Worm (Caenorhabditis elegans): ENCODE data around the gene cox-5A.

- TF ChIP-seq ahr-1 (tag; optimal IDR thresholded peaks at IDR 0.05) (no peak), nhr-11 (tag; optimal IDR thresholded peaks at IDR 0.05) (no peak), Y22D7AL.16 (tag; optimal IDR thresholded peaks at IDR 0.05) (no peak), zip-5 (tag; optimal IDR thresholded peaks at IDR 0.05) (no peak), elt-2 (tag; optimal IDR thresholded peaks at IDR 0.05) (no peak), mec-3 (tag; optimal IDR thresholded peaks at IDR 0.05; ENCODE audit: borderline replicate concordance) (no peak), ceh-31 (tag; optimal IDR thresholded peaks at IDR 0.05) (no peak), elt-4 (tag; optimal IDR thresholded peaks at IDR 0.05) (no peak), C08G9.2 (tag; optimal IDR thresholded peaks at IDR 0.05) (no peak), sox-4 (tag; optimal IDR thresholded peaks at IDR 0.05) (no peak), fkh-10 (GFP tag; optimal IDR thresholded peaks at IDR 0.05) (no peak), ttx-3 (tag; optimal IDR thresholded peaks at IDR 0.05) (no peak)
These were observed 40.6 kb upstream of the cox-5A start, which contains the start of gene Y37D8A.8 for ce11 chrIII:12864648-12865047.
